Worm (Caenorhabditis elegans) whole organism, L1 larva: ENCODE measurements around the gene Y53F4B.27.
A peak's percentile ranks its signal among the peaks of the same experiment; 100 is the strongest.

Experiments used
- C04F5.9 ChIP-seq: sonication (generic microtip); optimal IDR thresholded peaks from 2 replicates; lab custom pipeline; 2016; ENCODE audit warnings: missing genetic modification characterization, missing compliant biosample characterization
- C16A3.4 ChIP-seq: fragments of 150-350 bp; optimal IDR thresholded peaks from 2 replicates; lab custom pipeline; 2014; ENCODE audit warnings: missing biosample characterization, missing genetic modification characterization
- aha-1 ChIP-seq: fragments of 150-350 bp; optimal IDR thresholded peaks from 2 replicates; lab custom pipeline; 2014; ENCODE audit warnings: missing biosample characterization, missing genetic modification characterization
- blmp-1 ChIP-seq: fragments of 150-350 bp; optimal IDR thresholded peaks from 2 replicates; lab custom pipeline; 2014; ENCODE audit warnings: missing biosample characterization, missing genetic modification characterization
- ceh-82 ChIP-seq, 3 experiments: fragments of 150-350 bp in 1 of 3; sonication (generic microtip) in 2 of 3; optimal IDR thresholded peaks; 2 replicates each; lab custom pipeline; 2014 to 2017; ENCODE audit warnings: missing biosample characterization in 3 of 3, missing genetic modification characterization in 3 of 3
- ceh-88 ChIP-seq: fragments of 200-800 bp; sonication (Bioruptor generic); IDR thresholded peaks from 2 replicates; pipeline ENCODE4 v1.3.6; 2022; ENCODE audit warnings: missing genetic modification characterization, missing compliant biosample characterization
- ceh-90 ChIP-seq: sonication (generic microtip); optimal IDR thresholded peaks from 2 replicates; lab custom pipeline; 2016; ENCODE audit warnings: missing genetic modification characterization, missing compliant biosample characterization
- dpl-1 ChIP-seq, 3 experiments: fragments of 150-350 bp in 2 of 3; sonication (generic microtip) in 1 of 3; optimal IDR thresholded peaks; 2 replicates each; lab custom pipeline; 2014 to 2017; ENCODE audit warnings: missing biosample characterization in 3 of 3, missing genetic modification characterization in 3 of 3, missing genetic modification reagents in 3 of 3
- efl-1 ChIP-seq, 4 experiments: fragments of 150-350 bp; optimal IDR thresholded peaks in 3 of 4; peaks in 1 of 4; 1 replicate in 1 of 4; 2 replicates in 3 of 4; lab custom pipeline; 2014; ENCODE audit warnings: missing biosample characterization in 2 of 4, missing genetic modification characterization in 2 of 4, missing genetic modification reagents in 2 of 4
- egl-13 ChIP-seq: sonication (generic microtip); optimal IDR thresholded peaks from 2 replicates; lab custom pipeline; 2016; ENCODE audit warnings: missing genotype, missing genetic modification reagents, missing genetic modification characterization, missing compliant biosample characterization
- egl-27 ChIP-seq, 2 experiments: fragments of 150-350 bp in 1 of 2; sonication (generic microtip); optimal IDR thresholded peaks; 3 replicates each; lab custom pipeline; 2017 to 2018; ENCODE audit warnings: missing biosample characterization in 2 of 2, missing genetic modification characterization in 2 of 2, missing genetic modification reagents in 2 of 2
- elt-3 ChIP-seq, 6 experiments: fragments of 150-350 bp in 1 of 6; sonication (generic microtip); optimal IDR thresholded peaks; 2 replicates each; lab custom pipeline; 2017 to 2018; ENCODE audit warnings: missing biosample characterization in 6 of 6, missing genetic modification characterization in 6 of 6, inconsistent platforms in 1 of 6
- fkh-10 ChIP-seq: sonication (generic microtip); optimal IDR thresholded peaks from 2 replicates; lab custom pipeline; 2017; ENCODE audit warnings: missing biosample characterization, missing genetic modification reagents, missing genetic modification characterization
- fkh-4 ChIP-seq: sonication (generic microtip); optimal IDR thresholded peaks from 2 replicates; lab custom pipeline; 2016; ENCODE audit warnings: missing compliant biosample characterization, missing genetic modification characterization, borderline replicate concordance
- fos-1 ChIP-seq: fragments of 150-350 bp; optimal IDR thresholded peaks from 2 replicates; lab custom pipeline; 2014; ENCODE audit warnings: missing biosample characterization, missing genetic modification characterization
- grh-1 ChIP-seq: fragments of 200-800 bp; sonication (Bioruptor generic); IDR thresholded peaks from 2 replicates; pipeline ENCODE4 v1.3.6; 2022; ENCODE audit warnings: missing genetic modification reagents, missing genetic modification characterization, missing compliant biosample characterization
- hlh-17 ChIP-seq: fragments of 200-800 bp; sonication (Bioruptor generic); optimal IDR thresholded peaks from 2 replicates; lab custom pipeline; 2018; ENCODE audit warnings: missing genetic modification characterization, mild to moderate bottlenecking, missing compliant biosample characterization, moderate library complexity, borderline replicate concordance
- hpl-2 ChIP-seq: fragments of 150-350 bp; optimal IDR thresholded peaks from 2 replicates; lab custom pipeline; 2014; ENCODE audit warnings: missing biosample characterization, missing genetic modification reagents, missing genetic modification characterization
- irx-1 ChIP-seq: sonication (generic microtip); optimal IDR thresholded peaks from 2 replicates; lab custom pipeline; 2016; ENCODE audit warnings: missing genetic modification characterization, missing compliant biosample characterization
- lin-35 ChIP-seq, 2 experiments: fragments of 150-350 bp; optimal IDR thresholded peaks; 2 replicates each; lab custom pipeline; 2014; ENCODE audit warnings: missing biosample characterization in 2 of 2, missing genetic modification characterization in 2 of 2, missing genetic modification reagents in 2 of 2
- mab-9 ChIP-seq: fragments of 200-800 bp; sonication (Bioruptor generic); IDR thresholded peaks from 2 replicates; pipeline ENCODE4 v1.3.6; 2022; ENCODE audit warnings: missing genetic modification reagents, missing genetic modification characterization, missing compliant biosample characterization
- mdl-1 ChIP-seq, 2 experiments: fragments of 150-350 bp; optimal IDR thresholded peaks; 2 replicates each; lab custom pipeline; 2014 to 2017; ENCODE audit warnings: missing biosample characterization in 2 of 2, missing genetic modification characterization in 2 of 2, inconsistent platforms in 1 of 2
- mep-1 ChIP-seq: fragments of 150-350 bp; optimal IDR thresholded peaks from 2 replicates; lab custom pipeline; 2014; ENCODE audit warnings: missing biosample characterization, missing genetic modification characterization
- nhr-71 ChIP-seq: sonication (generic microtip); optimal IDR thresholded peaks from 2 replicates; lab custom pipeline; 2016; ENCODE audit warnings: mild to moderate bottlenecking, missing genetic modification characterization, moderate library complexity, missing compliant biosample characterization
- nhr-76 ChIP-seq: sonication (generic microtip); optimal IDR thresholded peaks from 2 replicates; lab custom pipeline; 2017; ENCODE audit warnings: missing biosample characterization, missing genetic modification characterization
- nhr-77 ChIP-seq: fragments of 150-350 bp; optimal IDR thresholded peaks from 2 replicates; lab custom pipeline; 2014; ENCODE audit warnings: missing biosample characterization, missing genetic modification characterization
- nhr-85 ChIP-seq: sonication (generic microtip); peaks from one replicate; lab custom pipeline; 2016; ENCODE audit warnings: missing genetic modification characterization, inconsistent platforms, missing compliant biosample characterization
- nhr-90 ChIP-seq: sonication (generic microtip); optimal IDR thresholded peaks from 2 replicates; lab custom pipeline; 2016; ENCODE audit warnings: mild to moderate bottlenecking, missing genetic modification characterization, missing compliant biosample characterization; ENCODE audit not compliant: poor library complexity
- pax-3 ChIP-seq: fragments of 200-800 bp; sonication (Bioruptor generic); optimal IDR thresholded peaks from 2 replicates; lab custom pipeline; 2018; ENCODE audit warnings: mild to moderate bottlenecking, missing genetic modification characterization, moderate library complexity, missing compliant biosample characterization
- skn-1 ChIP-seq: fragments of 150-350 bp; optimal IDR thresholded peaks from 2 replicates; lab custom pipeline; 2014; ENCODE audit warnings: missing biosample characterization, missing genetic modification characterization
- snu-23 ChIP-seq: sonication (generic microtip); optimal IDR thresholded peaks from 2 replicates; lab custom pipeline; 2016; ENCODE audit warnings: missing genetic modification characterization, missing compliant biosample characterization
- sup-37 ChIP-seq: fragments of 200-800 bp; sonication (Bioruptor generic); optimal IDR thresholded peaks from 2 replicates; lab custom pipeline; 2018; ENCODE audit warnings: mild to moderate bottlenecking, missing genetic modification characterization, missing compliant biosample characterization
- swsn-7 ChIP-seq: sonication (generic microtip); optimal IDR thresholded peaks from 2 replicates; lab custom pipeline; 2016; ENCODE audit warnings: missing genetic modification characterization, missing compliant biosample characterization
- unc-62 ChIP-seq: fragments of 150-350 bp; optimal IDR thresholded peaks from 2 replicates; lab custom pipeline; 2014; ENCODE audit warnings: missing biosample characterization, missing genetic modification reagents, missing genetic modification characterization
- zip-4 ChIP-seq: fragments of 200-800 bp; sonication (Bioruptor generic); optimal IDR thresholded peaks from 2 replicates; lab custom pipeline; 2018; ENCODE audit warnings: mild to moderate bottlenecking, missing genetic modification characterization, moderate library complexity, missing compliant biosample characterization

The Y53F4B.27 gene

ce11 chrII:15165681-15166235, 20.1 kb downstream of the Y53F4B.27 start, which contains the start of gene gst-27 (continued):
- peak; percentile 24 for TF ChIP-seq blmp-1 (tag; lab: Kevin White, UChicago)
- TF ChIP-seq fkh-10 (GFP tag; lab: Kevin White, UChicago), result peak; percentile 4
- peak in 1 of 2 experiments; percentile 81 for TF ChIP-seq mdl-1 (tag; optimal IDR thresholded peaks at IDR 0.05; lab: Kevin White, UChicago)
- peak; percentile 90 for TF ChIP-seq nhr-71 (tag; lab: Kevin White, UChicago)
- TF ChIP-seq grh-1 (GFP tag; lab: Robert Waterston, UW), result peak; percentile 52; the same call in 1 of the 2 replicates
- peak; percentile 83 for TF ChIP-seq fos-1
- peak; percentile 42 for TF ChIP-seq ceh-90
- TF ChIP-seq unc-62, result no peak
- no peak for TF ChIP-seq fkh-4 (tag; lab: Kevin White, UChicago)
- peak; percentile 92 for TF ChIP-seq mep-1 (tag; lab: Kevin White, UChicago)
- TF ChIP-seq efl-1 (optimal IDR thresholded peaks at IDR 0.05; lab: Kevin White, UChicago), result peak; percentile 72 to 80
- peak; percentile 71 to 95 for TF ChIP-seq efl-1 (GFP tag; optimal IDR thresholded peaks at IDR 0.05 in 1 of 2; lab: Kevin White, UChicago)
- TF ChIP-seq aha-1, result no peak
- TF ChIP-seq nhr-90, result peak; percentile 91
- peak; percentile 73 for TF ChIP-seq egl-13
- TF ChIP-seq hpl-2, result peak; percentile 32
- no peak for TF ChIP-seq mab-9 (GFP tag; lab: Robert Waterston, UW)
- TF ChIP-seq nhr-76, result peak; percentile 73
- TF ChIP-seq swsn-7 (tag; lab: Kevin White, UChicago), result peak; percentile 86
- peak; percentile 37 for TF ChIP-seq zip-4 (GFP tag; lab: Kevin White, UChicago)
- TF ChIP-seq ceh-82 (tag; optimal IDR thresholded peaks at IDR 0.05; lab: Kevin White, UChicago), result peak in 2 of 3 experiments; percentile 76 to 92
- no peak for TF ChIP-seq hlh-17 (GFP tag; lab: Kevin White, UChicago)
- TF ChIP-seq skn-1 (tag; lab: Kevin White, UChicago), result peak; percentile 84
- peak; percentile 5 to 49 for TF ChIP-seq egl-27 (tag; optimal IDR thresholded peaks at IDR 0.05; lab: Kevin White, UChicago)
- TF ChIP-seq C16A3.4 (tag; lab: Kevin White, UChicago), result peak; percentile 92
- TF ChIP-seq snu-23, result peak; percentile 93
- TF ChIP-seq C04F5.9, result peak; percentile 57
- peak; percentile 53 for TF ChIP-seq ceh-88 (GFP tag; lab: Robert Waterston, UW)
- TF ChIP-seq lin-35 (GFP tag; optimal IDR thresholded peaks at IDR 0.05; lab: Kevin White, UChicago), result peak; percentile 80 to 90
- TF ChIP-seq pax-3 (tag; lab: Kevin White, UChicago), result peak; percentile 64
- TF ChIP-seq irx-1, result peak; percentile 65
- TF ChIP-seq dpl-1 (GFP tag; optimal IDR thresholded peaks at IDR 0.05; lab: Kevin White, UChicago), result peak; percentile 59 to 74 (median 67)
- TF ChIP-seq elt-3 (tag; optimal IDR thresholded peaks at IDR 0.05; lab: Kevin White, UChicago), result peak in 4 of 6 experiments; percentile 13 to 80 (median 60)

ce11 chrII:15167340-15167739, 21.6 kb downstream of the Y53F4B.27 start, which contains the start of gene gst-28:
TSS of gene gst-28 (minus strand) at chrII:15167577.
- TF ChIP-seq nhr-76, result no peak
- no peak for TF ChIP-seq sup-37 (GFP tag; lab: Kevin White, UChicago)
- peak in 1 of 2 experiments; percentile 40 for TF ChIP-seq mdl-1 (tag; optimal IDR thresholded peaks at IDR 0.05; lab: Kevin White, UChicago)
- peak in 1 of 2 experiments; percentile 7 for TF ChIP-seq lin-35 (GFP tag; optimal IDR thresholded peaks at IDR 0.05; lab: Kevin White, UChicago)
- TF ChIP-seq, all 84 proteins: peak for 2

DNA sequence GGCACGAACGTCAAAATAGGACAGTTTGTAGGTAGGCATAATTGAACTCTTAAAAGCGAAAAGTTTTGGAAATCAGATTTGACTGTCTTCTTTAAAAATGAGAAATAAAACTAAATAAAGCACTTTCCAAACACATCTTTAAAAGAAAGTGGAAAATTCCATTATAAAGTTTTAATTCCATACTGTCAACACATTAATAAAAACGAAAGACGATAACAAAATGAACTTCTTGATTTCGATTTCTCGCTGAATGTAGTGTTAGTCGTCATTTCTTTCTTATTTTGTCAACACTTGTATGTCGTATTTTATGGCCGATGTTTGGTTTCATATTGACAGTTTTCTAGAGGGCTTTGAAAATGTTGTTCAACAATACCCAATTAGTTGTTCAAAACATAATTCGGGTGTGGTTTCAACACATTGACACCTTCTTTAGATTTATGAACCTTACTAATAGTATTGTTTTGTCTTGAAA, 24.2 kb downstream of the Y53F4B.27 start, which contains the start of gene gst-29:
Gene gst-29, minus strand, starts transcription at position 51 of the 472 bp plus-strand sequence.
- no peak for TF ChIP-seq efl-1 (optimal IDR thresholded peaks at IDR 0.05; lab: Kevin White, UChicago)
- no peak for TF ChIP-seq efl-1 (GFP tag; optimal IDR thresholded peaks at IDR 0.05 in 1 of 2; lab: Kevin White, UChicago)
- peak; percentile 34 for TF ChIP-seq nhr-85 (tag; lab: Kevin White, UChicago)
- TF ChIP-seq nhr-77 (tag; lab: Kevin White, UChicago), result no peak
